Worm (Caenorhabditis elegans) whole organism, mixed stage, embryonic: ENCODE results near the gene ZK370.6.

ENCODE experiments used
- M03D4.4 ChIP-seq: sonication (generic microtip); optimal IDR thresholded peaks from 2 replicates; lab custom pipeline; 2017; ENCODE audit warnings: mild to moderate bottlenecking, missing genetic modification characterization, missing compliant biosample characterization
- bed-3 ChIP-seq: fragments of 200-800 bp; sonication (Bioruptor generic); optimal IDR thresholded peaks from 3 replicates; lab custom pipeline; 2018; ENCODE audit warnings: mild to moderate bottlenecking, missing genetic modification characterization, moderate library complexity, missing compliant biosample characterization
- blmp-1 ChIP-seq: fragments of 150-350 bp; optimal IDR thresholded peaks from 2 replicates; lab custom pipeline; 2014; ENCODE audit warnings: missing biosample characterization, missing genetic modification characterization
- ceh-39 ChIP-seq: fragments of 150-350 bp; optimal IDR thresholded peaks from 2 replicates; lab custom pipeline; 2014; ENCODE audit warnings: missing biosample characterization, missing genetic modification characterization
- ceh-83 ChIP-seq: fragments of 200-800 bp; sonication (Bioruptor generic); optimal IDR thresholded peaks from 2 replicates; lab custom pipeline; 2018; ENCODE audit warnings: mild to moderate bottlenecking, missing genetic modification characterization, missing compliant biosample characterization
- ces-1 ChIP-seq: fragments of 150-350 bp; optimal IDR thresholded peaks from 2 replicates; lab custom pipeline; 2014; ENCODE audit warnings: missing biosample characterization, missing genetic modification reagents, missing genetic modification characterization
- cnd-1 ChIP-seq: fragments of 200-800 bp; sonication (Bioruptor generic); optimal IDR thresholded peaks from 2 replicates; lab custom pipeline; 2018; ENCODE audit warnings: mild to moderate bottlenecking, missing genetic modification characterization, missing compliant biosample characterization
- drap-1 ChIP-seq: fragments of 200-800 bp; sonication (Bioruptor generic); optimal IDR thresholded peaks from 3 replicates; lab custom pipeline; 2018; ENCODE audit warnings: mild to moderate bottlenecking, missing genetic modification characterization, missing compliant biosample characterization
- elt-1 ChIP-seq: sonication (generic microtip); optimal IDR thresholded peaks from 2 replicates; lab custom pipeline; 2017; ENCODE audit warnings: missing genetic modification characterization, mild to moderate bottlenecking, missing compliant biosample characterization, antibody characterized with exemption, moderate library complexity, borderline replicate concordance; ENCODE audit not compliant: insufficient read depth
- elt-3 ChIP-seq: fragments of 150-350 bp; optimal IDR thresholded peaks from 2 replicates; lab custom pipeline; 2014; ENCODE audit warnings: missing biosample characterization, missing genetic modification characterization
- flh-1 ChIP-seq: fragments of 200-800 bp; sonication (Bioruptor generic); optimal IDR thresholded peaks from 2 replicates; lab custom pipeline; 2018; ENCODE audit warnings: mild to moderate bottlenecking, missing genetic modification characterization, moderate library complexity, missing compliant biosample characterization
- ham-2 ChIP-seq: fragments of 200-800 bp; sonication (Bioruptor generic); optimal IDR thresholded peaks from 2 replicates; lab custom pipeline; 2018; ENCODE audit warnings: mild to moderate bottlenecking, missing genetic modification characterization, missing compliant biosample characterization
- hlh-1 ChIP-seq: fragments of 150-350 bp; optimal IDR thresholded peaks from 2 replicates; lab custom pipeline; 2014; ENCODE audit warnings: missing biosample characterization, missing genetic modification reagents, missing genetic modification characterization
- lin-13 ChIP-seq: fragments of 150-350 bp; optimal IDR thresholded peaks from 2 replicates; lab custom pipeline; 2014; ENCODE audit warnings: missing biosample characterization, missing genetic modification characterization
- lin-32 ChIP-seq: fragments of 200-800 bp; sonication (Bioruptor generic); optimal IDR thresholded peaks from 2 replicates; lab custom pipeline; 2018; ENCODE audit warnings: mild to moderate bottlenecking, missing genetic modification characterization, missing compliant biosample characterization
- lsy-2 ChIP-seq: fragments of 150-350 bp; optimal IDR thresholded peaks from 2 replicates; lab custom pipeline; 2014; ENCODE audit warnings: missing biosample characterization, missing genetic modification characterization
- mab-5 ChIP-seq: fragments of 150-350 bp; optimal IDR thresholded peaks from 2 replicates; lab custom pipeline; 2014; ENCODE audit warnings: missing biosample characterization, missing genetic modification characterization
- nhr-12 ChIP-seq: fragments of 150-350 bp; optimal IDR thresholded peaks from 2 replicates; lab custom pipeline; 2014; ENCODE audit warnings: missing biosample characterization, missing genetic modification characterization
- nhr-237 ChIP-seq: fragments of 150-350 bp; optimal IDR thresholded peaks from 2 replicates; lab custom pipeline; 2014; ENCODE audit warnings: missing biosample characterization, missing genetic modification characterization
- nhr-28 ChIP-seq: fragments of 150-350 bp; optimal IDR thresholded peaks from 2 replicates; lab custom pipeline; 2014; ENCODE audit warnings: missing biosample characterization, missing genetic modification characterization
- nhr-76 ChIP-seq: sonication (generic microtip); optimal IDR thresholded peaks from 2 replicates; lab custom pipeline; 2017; ENCODE audit warnings: missing biosample characterization, missing genetic modification characterization
- pha-4 ChIP-seq: fragments of 150-350 bp; optimal IDR thresholded peaks from 2 replicates; lab custom pipeline; 2018; ENCODE audit warnings: missing biosample characterization, missing genetic modification reagents, missing genetic modification characterization
- sem-2 ChIP-seq: fragments of 200-800 bp; sonication (Bioruptor generic); optimal IDR thresholded peaks from 2 replicates; lab custom pipeline; 2018; ENCODE audit warnings: mild to moderate bottlenecking, missing genetic modification characterization, missing compliant biosample characterization
- snpc-4 ChIP-seq: fragments of 150-350 bp; optimal IDR thresholded peaks from 2 replicates; lab custom pipeline; 2014; ENCODE audit warnings: missing biosample characterization, missing genetic modification characterization
- sptf-1 ChIP-seq: sonication (generic microtip); optimal IDR thresholded peaks from 2 replicates; lab custom pipeline; 2017; ENCODE audit warnings: mild to moderate bottlenecking, missing genetic modification characterization, moderate library complexity, missing compliant biosample characterization
- tbx-8 ChIP-seq: fragments of 200-800 bp; sonication (Bioruptor generic); optimal IDR thresholded peaks from 2 replicates; lab custom pipeline; 2018; ENCODE audit warnings: mild to moderate bottlenecking, missing genetic modification characterization, moderate library complexity, missing compliant biosample characterization
- unc-120 ChIP-seq: sonication (generic microtip); optimal IDR thresholded peaks from 2 replicates; lab custom pipeline; 2017; ENCODE audit warnings: missing genetic modification characterization, missing compliant biosample characterization; ENCODE audit not compliant: poor library complexity, severe bottlenecking
- unc-39 ChIP-seq: fragments of 150-350 bp; optimal IDR thresholded peaks from 2 replicates; lab custom pipeline; 2014; ENCODE audit warnings: missing biosample characterization, missing genetic modification characterization
- unc-62 ChIP-seq: fragments of 150-350 bp; optimal IDR thresholded peaks from 2 replicates; lab custom pipeline; 2014; ENCODE audit warnings: missing biosample characterization, missing genetic modification reagents, missing genetic modification characterization
- zip-8 ChIP-seq: fragments of 150-350 bp; optimal IDR thresholded peaks from 2 replicates; lab custom pipeline; 2014; ENCODE audit warnings: missing biosample characterization, missing genetic modification characterization

ZK370.6 gene

ce11 chrIII:8775953-8776352 is 32.3 kb upstream of the ZK370.6 start, which contains the start of gene snap-29:
snap-29 (plus strand) TSS chrIII:8776253.
- no peak for TF ChIP-seq ceh-39 (tag; lab: Kevin White, UChicago)
- no peak for TF ChIP-seq sptf-1
- no peak for TF ChIP-seq nhr-237 (tag; lab: Kevin White, UChicago)
- TF ChIP-seq lsy-2 = no peak
- no peak for TF ChIP-seq nhr-76
- no peak for TF ChIP-seq nhr-28 (tag; lab: Kevin White, UChicago)
- no peak for TF ChIP-seq blmp-1
- TF ChIP-seq ham-2 = no peak
- TF ChIP-seq, all 35 proteins: peak for 0

- TF ChIP-seq flh-1 (GFP tag; lab: Kevin White, UChicago) (no peak), blmp-1 (no peak), snpc-4 (no peak), lin-32 (GFP tag; lab: Kevin White, UChicago) (no peak), ces-1 (no peak), nhr-76 (no peak), ceh-39 (tag; lab: Kevin White, UChicago) (no peak), cnd-1 (no peak), ceh-83 (GFP tag; lab: Kevin White, UChicago) (no peak), nhr-237 (tag; lab: Kevin White, UChicago) (no peak), nhr-12 (no peak), M03D4.4 (tag; lab: Kevin White, UChicago) (no peak), pha-4 (no peak), elt-3 (tag; lab: Kevin White, UChicago) (no peak), lsy-2 (no peak), bed-3 (GFP tag; lab: Kevin White, UChicago) (no peak), sem-2 (no peak), sptf-1 (no peak)
Measured at ce11 chrIII:8773375-8773774, 29.7 kb upstream of the ZK370.6 start.

- no peak for TF ChIP-seq nhr-12
- TF ChIP-seq blmp-1 = peak; percentile 21
- TF ChIP-seq nhr-76 = no peak
- TF ChIP-seq lin-13 = no peak
- no peak for TF ChIP-seq sem-2
Measured at ce11 chrIII:8772428-8773027, 28.9 kb upstream of the ZK370.6 start.

- TF ChIP-seq hlh-1 (tag; lab: Kevin White, UChicago) = no peak
- TF ChIP-seq nhr-76 = no peak
- TF ChIP-seq drap-1 (GFP tag; lab: Kevin White, UChicago) = no peak
- no peak for TF ChIP-seq nhr-12
- TF ChIP-seq unc-39 = no peak
- TF ChIP-seq unc-120 (tag; lab: Kevin White, UChicago) = no peak
- no peak for TF ChIP-seq pha-4
- no peak for TF ChIP-seq mab-5
- TF ChIP-seq sptf-1 = no peak
- no peak for TF ChIP-seq nhr-237 (tag; lab: Kevin White, UChicago)
- no peak for TF ChIP-seq bed-3 (GFP tag; lab: Kevin White, UChicago)
- no peak for TF ChIP-seq unc-62 (GFP tag; lab: Kevin White, UChicago)
- no peak for TF ChIP-seq tbx-8 (GFP tag; lab: Kevin White, UChicago)
- no peak for TF ChIP-seq sem-2
Measured at ce11 chrIII:8771851-8772250, 28.2 kb upstream of the ZK370.6 start, which contains the start of gene K02D10.3. K02D10.3 (minus strand) TSS chrIII:8771951.

ce11 chrIII:8771162-8771561 is 27.5 kb upstream of the ZK370.6 start, which contains the start of gene K02D10.2:
K02D10.2 (minus strand) TSS chrIII:8771262.
- TF ChIP-seq hlh-1 (tag; lab: Kevin White, UChicago) (no peak), zip-8 (tag; lab: Kevin White, UChicago) (no peak)

- TF ChIP-seq zip-8 (tag; lab: Kevin White, UChicago) (no peak), blmp-1 (no peak), ceh-39 (tag; lab: Kevin White, UChicago) (no peak), nhr-237 (tag; lab: Kevin White, UChicago) (no peak), tbx-8 (GFP tag; lab: Kevin White, UChicago) (no peak), unc-120 (tag; lab: Kevin White, UChicago) (no peak), lsy-2 (no peak), ham-2 (no peak), hlh-1 (tag; lab: Kevin White, UChicago) (no peak), elt-1 (tag; lab: Kevin White, UChicago) (no peak), nhr-12 (no peak), mab-5 (no peak), lin-32 (GFP tag; lab: Kevin White, UChicago) (no peak), bed-3 (GFP tag; lab: Kevin White, UChicago) (no peak), lin-13 (no peak)
Measured at ce11 chrIII:8770243-8770642, 26.6 kb upstream of the ZK370.6 start.
